Worm (Caenorhabditis elegans): Measurements from ENCODE around the gene F17C8.3.
"Not testable (repeated sequence)": the region's sequence is repeated elsewhere in the genome, so short reads cannot be mapped to it uniquely, and the experiment has no call there.

F17C8.3 gene

ce11 chrIII:4723922-4724321, 7.8 kb upstream of the F17C8.3 start:
- no peak for TF ChIP-seq mbf-1 (tag; optimal IDR thresholded peaks at IDR 0.05)
- no peak for TF ChIP-seq gmeb-1 (tag; optimal IDR thresholded peaks at IDR 0.05)
- TF ChIP-seq unc-55 (GFP tag; optimal IDR thresholded peaks at IDR 0.05): peak; percentile 54
- TF ChIP-seq ztf-4 (tag; optimal IDR thresholded peaks at IDR 0.05): no peak
- TF ChIP-seq nhr-237 (tag; optimal IDR thresholded peaks at IDR 0.05): no peak
- no peak for TF ChIP-seq ztf-1 (GFP tag; conservative IDR thresholded peaks at IDR 0.05)
- TF ChIP-seq lin-39 (tag; optimal IDR thresholded peaks at IDR 0.05): no peak
- TF ChIP-seq lin-11 (tag; optimal IDR thresholded peaks at IDR 0.05): no peak
- TF ChIP-seq lsy-2 (tag; optimal IDR thresholded peaks at IDR 0.05): peak in 1 of 2 experiments; percentile 35
- no peak for TF ChIP-seq ama-1 (optimal IDR thresholded peaks at IDR 0.05)
- TF ChIP-seq ceh-16 (tag; optimal IDR thresholded peaks at IDR 0.05): no peak
- TF ChIP-seq zag-1 (tag; optimal IDR thresholded peaks at IDR 0.05): no peak
- TF ChIP-seq nhr-77 (tag; optimal IDR thresholded peaks at IDR 0.05): no peak
- TF ChIP-seq crh-2 (tag; optimal IDR thresholded peaks at IDR 0.05): no peak
- TF ChIP-seq sma-9 (GFP tag; optimal IDR thresholded peaks at IDR 0.05): peak; percentile 26
- no peak for TF ChIP-seq sma-9 (tag; optimal IDR thresholded peaks at IDR 0.05)
- no peak for TF ChIP-seq fos-1 (tag; optimal IDR thresholded peaks at IDR 0.05)
- TF ChIP-seq ZK546.5 (tag; optimal IDR thresholded peaks at IDR 0.05): no peak
- TF ChIP-seq F13H6.1 (tag; optimal IDR thresholded peaks at IDR 0.05): peak; percentile 29
- no peak for TF ChIP-seq unc-39 (tag; optimal IDR thresholded peaks at IDR 0.05)
- TF ChIP-seq elt-1 (tag; optimal IDR thresholded peaks at IDR 0.05): no peak
- peak; percentile 77 for TF ChIP-seq C34F6.9 (tag; optimal IDR thresholded peaks at IDR 0.05)

- TF ChIP-seq mdl-1 (tag; optimal IDR thresholded peaks at IDR 0.05) (no peak), Y55F3AM.14 (GFP tag; optimal IDR thresholded peaks at IDR 0.05) (no peak), nhr-25 (tag; optimal IDR thresholded peaks at IDR 0.05) (no peak), fos-1 (tag; optimal IDR thresholded peaks at IDR 0.05) (no peak), unc-39 (tag; optimal IDR thresholded peaks at IDR 0.05) (no peak), gmeb-1 (tag; optimal IDR thresholded peaks at IDR 0.05) (no peak), lin-39 (tag; optimal IDR thresholded peaks at IDR 0.05) (no peak), nhr-129 (tag; optimal IDR thresholded peaks at IDR 0.05) (no peak), ztf-11 (tag; optimal IDR thresholded peaks at IDR 0.05) (no peak), peb-1 (tag; optimal IDR thresholded peaks at IDR 0.05) (no peak), nhr-11 (tag; optimal IDR thresholded peaks at IDR 0.05) (no peak), crh-2 (tag; optimal IDR thresholded peaks at IDR 0.05) (no peak), C34F6.9 (tag; optimal IDR thresholded peaks at IDR 0.05) (no peak), alr-1 (tag; optimal IDR thresholded peaks at IDR 0.05) (no peak), unc-55 (GFP tag; optimal IDR thresholded peaks at IDR 0.05) (no peak)
These were observed 2.3 kb downstream of the F17C8.3 start, which contains the start of gene F17C8.9 for ce11 chrIII:4734056-4734455. F17C8.9 (plus strand) TSS chrIII:4734356.

ce11 chrIII:4735443-4735842, 3.7 kb downstream of the F17C8.3 start, which contains the start of gene F17C8.7:
F17C8.7 (plus strand) TSS chrIII:4735743.
- no peak for TF ChIP-seq snpc-4 (tag; optimal IDR thresholded peaks at IDR 0.05)

ce11 chrIII:4739975-4740374, 8.2 kb downstream of the F17C8.3 start, which contains the start of gene ras-2:
ras-2 (minus strand) TSS chrIII:4740075.
- no peak for TF ChIP-seq aly-2 (tag; optimal IDR thresholded peaks at IDR 0.05)
- TF ChIP-seq nhr-21 (tag; optimal IDR thresholded peaks at IDR 0.05): no peak
- no peak for TF ChIP-seq elt-1 (tag; optimal IDR thresholded peaks at IDR 0.05)
- no peak for TF ChIP-seq ztf-11 (tag; optimal IDR thresholded peaks at IDR 0.05)
- TF ChIP-seq mbf-1 (tag; optimal IDR thresholded peaks at IDR 0.05): no peak

ce11 chrIII:4740820-4741219, 9.1 kb downstream of the F17C8.3 start:
- TF ChIP-seq zag-1 (tag; optimal IDR thresholded peaks at IDR 0.05) (no peak), nhr-129 (tag; optimal IDR thresholded peaks at IDR 0.05) (peak; percentile 27), fos-1 (tag; optimal IDR thresholded peaks at IDR 0.05) (peak; percentile 78), lsy-2 (tag; optimal IDR thresholded peaks at IDR 0.05) (peak in 1 of 2 experiments; percentile 28), crh-2 (tag; optimal IDR thresholded peaks at IDR 0.05) (peak; percentile 29)

DNA sequence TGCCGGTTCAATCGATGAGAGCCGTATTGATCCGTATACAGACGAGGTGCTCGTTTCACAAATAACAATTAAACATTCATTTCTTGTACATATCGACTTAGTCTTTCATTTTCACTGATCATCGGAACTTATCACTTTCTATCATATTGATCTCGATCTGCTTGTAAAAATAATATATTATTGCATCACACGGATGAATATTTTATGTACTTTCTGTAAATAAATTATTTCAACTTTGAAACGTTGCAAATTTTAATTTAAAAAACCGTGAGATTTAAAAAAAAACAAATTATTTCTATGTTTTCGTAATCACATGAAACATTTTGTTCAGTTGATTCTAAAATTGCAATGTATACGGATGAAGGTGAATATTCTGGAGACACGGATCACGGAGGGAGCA, 10.9 kb downstream of the F17C8.3 start, which contains the start of gene twk-6:
Gene twk-6 (plus strand): TSS at position 301 of the 400 bp plus-strand sequence.
- not testable (repeated sequence) for TF ChIP-seq elt-1, crh-2, mbf-1 (tag; optimal IDR thresholded peaks at IDR 0.05)
